Fruit fly (Drosophila melanogaster): Measurements from ENCODE around the gene CG3119.

CG3119 gene

dm6 chr2L:2837742-2838461, at the start of gene CG3119, which contains the start of gene Cpr23B:
Gene CG3119, minus strand, starts transcription at chr2L:2837833.
Gene Cpr23B, plus strand, starts transcription at chr2L:2838411.
- TF ChIP-seq Myc (optimal IDR thresholded peaks at IDR 0.05), result no peak
- TF ChIP-seq ttk (optimal IDR thresholded peaks at IDR 0.05), result no peak
- TF ChIP-seq psq (optimal IDR thresholded peaks at IDR 0.05), result no peak
- no peak for TF ChIP-seq h (optimal IDR thresholded peaks at IDR 0.05)
- TF ChIP-seq insv (optimal IDR thresholded peaks at IDR 0.05), result no peak
- no peak for TF ChIP-seq Sin3A (optimal IDR thresholded peaks at IDR 0.05)

dm6 chr2L:2886613-2887537, 49.2 kb upstream of the CG3119 start:
- TF ChIP-seq Myc (optimal IDR thresholded peaks at IDR 0.05) (no peak), psq (optimal IDR thresholded peaks at IDR 0.05) (no peak), ttk (optimal IDR thresholded peaks at IDR 0.05) (no peak), Sin3A (optimal IDR thresholded peaks at IDR 0.05) (no peak), h (optimal IDR thresholded peaks at IDR 0.05) (no peak), insv (optimal IDR thresholded peaks at IDR 0.05) (no peak)

- TF ChIP-seq Sin3A (optimal IDR thresholded peaks at IDR 0.05), result no peak
- no peak for TF ChIP-seq ttk (optimal IDR thresholded peaks at IDR 0.05)
- no peak for TF ChIP-seq h (optimal IDR thresholded peaks at IDR 0.05)
These were observed 48.6 kb upstream of the CG3119 start for dm6 chr2L:2886226-2886569.

- no peak for TF ChIP-seq Myc (optimal IDR thresholded peaks at IDR 0.05)
- no peak for TF ChIP-seq insv (optimal IDR thresholded peaks at IDR 0.05)
- TF ChIP-seq ttk (optimal IDR thresholded peaks at IDR 0.05), result no peak
- no peak for TF ChIP-seq Sin3A (optimal IDR thresholded peaks at IDR 0.05)
- no peak for TF ChIP-seq h (optimal IDR thresholded peaks at IDR 0.05)
- TF ChIP-seq psq (optimal IDR thresholded peaks at IDR 0.05), result no peak
These were observed 48.0 kb upstream of the CG3119 start, which contains the start of the genes NTPase and lilli for dm6 chr2L:2885503-2886225. Gene NTPase, minus strand, starts transcription at chr2L:2885850. Gene lilli, plus strand, starts transcription at chr2L:2885929.

- TF ChIP-seq h (optimal IDR thresholded peaks at IDR 0.05) (no peak), insv (optimal IDR thresholded peaks at IDR 0.05) (no peak), Myc (optimal IDR thresholded peaks at IDR 0.05) (no peak), psq (optimal IDR thresholded peaks at IDR 0.05) (no peak), Sin3A (optimal IDR thresholded peaks at IDR 0.05) (no peak), ttk (optimal IDR thresholded peaks at IDR 0.05) (no peak)
These were observed 47.3 kb upstream of the CG3119 start for dm6 chr2L:2884683-2885502.

dm6 chr2L:2883703-2884294, 46.2 kb upstream of the CG3119 start:
- TF ChIP-seq Myc (optimal IDR thresholded peaks at IDR 0.05) (no peak), psq (optimal IDR thresholded peaks at IDR 0.05) (no peak), h (optimal IDR thresholded peaks at IDR 0.05) (no peak), ttk (optimal IDR thresholded peaks at IDR 0.05) (no peak), insv (optimal IDR thresholded peaks at IDR 0.05) (no peak), Sin3A (optimal IDR thresholded peaks at IDR 0.05) (no peak)

dm6 chr2L:2882968-2883702, 45.5 kb upstream of the CG3119 start:
- no peak for TF ChIP-seq ttk (optimal IDR thresholded peaks at IDR 0.05)
- TF ChIP-seq h (optimal IDR thresholded peaks at IDR 0.05), result no peak
- no peak for TF ChIP-seq psq (optimal IDR thresholded peaks at IDR 0.05)
- TF ChIP-seq insv (optimal IDR thresholded peaks at IDR 0.05), result no peak
- no peak for TF ChIP-seq Myc (optimal IDR thresholded peaks at IDR 0.05)
- TF ChIP-seq Sin3A (optimal IDR thresholded peaks at IDR 0.05), result no peak

dm6 chr2L:2878859-2879258, 41.2 kb upstream of the CG3119 start, which contains the start of gene RabGGTb:
Gene RabGGTb, plus strand, starts transcription at chr2L:2879112.
- TF ChIP-seq Myc (optimal IDR thresholded peaks at IDR 0.05) (no peak), insv (optimal IDR thresholded peaks at IDR 0.05) (no peak), ttk (optimal IDR thresholded peaks at IDR 0.05) (no peak), h (optimal IDR thresholded peaks at IDR 0.05) (no peak), Sin3A (optimal IDR thresholded peaks at IDR 0.05) (no peak), psq (optimal IDR thresholded peaks at IDR 0.05) (no peak)

- TF ChIP-seq ttk (optimal IDR thresholded peaks at IDR 0.05) (no peak), h (optimal IDR thresholded peaks at IDR 0.05) (no peak), psq (optimal IDR thresholded peaks at IDR 0.05) (no peak), insv (optimal IDR thresholded peaks at IDR 0.05) (no peak), Sin3A (optimal IDR thresholded peaks at IDR 0.05) (no peak), Myc (optimal IDR thresholded peaks at IDR 0.05) (no peak)
These were observed 40.6 kb upstream of the CG3119 start, which contains the start of the genes Prx6a and Sbat for dm6 chr2L:2878188-2878587. Gene Prx6a, minus strand, starts transcription at chr2L:2878232. Gene Sbat, plus strand, starts transcription at chr2L:2878344.

Data from Kc167 (cell line).